Fruit fly (Drosophila melanogaster): ENCODE results near the gene CG7044.

DNA sequence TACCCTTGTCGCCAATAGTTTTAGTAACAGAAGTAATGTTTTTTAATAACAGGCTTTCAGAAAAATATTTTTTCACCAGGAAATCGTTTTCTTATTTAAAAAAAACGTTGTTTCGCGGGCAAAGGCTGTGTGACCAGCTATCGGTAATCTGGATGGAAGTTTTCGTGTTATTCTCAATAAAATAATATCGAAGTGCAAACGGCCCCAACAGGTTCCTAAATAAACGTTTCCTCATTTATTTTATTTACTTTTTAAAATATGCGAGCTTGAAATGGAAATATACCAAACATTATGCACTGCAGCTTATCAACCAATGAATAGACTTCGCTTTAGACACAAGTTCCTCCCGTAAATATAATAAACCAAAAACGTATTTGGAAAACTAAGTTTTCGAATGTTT is 28.5 kb upstream of the CG7044 start, which contains the start of gene Ice2:
- TF ChIP-seq h (GFP tag; optimal IDR thresholded peaks at IDR 0.05) (no peak), jim (GFP tag; optimal IDR thresholded peaks at IDR 0.05) (no peak), Hnf4 (GFP tag; optimal IDR thresholded peaks at IDR 0.05) (no peak), pan (optimal IDR thresholded peaks at IDR 0.05) (no peak), br (GFP tag; optimal IDR thresholded peaks at IDR 0.05) (no peak), dsf (GFP tag; optimal IDR thresholded peaks at IDR 0.05; ENCODE audit: borderline replicate concordance) (no peak), N (GFP tag; optimal IDR thresholded peaks at IDR 0.05) (no peak), Sp1 (GFP tag; optimal IDR thresholded peaks at IDR 0.05) (no peak), dl (GFP tag; optimal IDR thresholded peaks at IDR 0.05; ENCODE audit: insufficient read depth in 1 of 2, partially characterized antibody in 2 of 2) (peak; percentile 43 to 86), usp (GFP tag; optimal IDR thresholded peaks at IDR 0.05) (no peak)

All from whole organism, wandering third instar larva.